Worm (Caenorhabditis elegans) whole organism, late embryonic: Measurements from ENCODE around the gene gmn-1.
"Not testable (repeated sequence)": the region's sequence is repeated elsewhere in the genome, so short reads cannot be mapped to it uniquely, and the experiment has no call there.

Experiments used
- ceh-2 ChIP-seq: sonication (generic microtip); optimal IDR thresholded peaks from 2 replicates; lab custom pipeline; 2016; ENCODE audit warnings: missing genotype, missing genetic modification characterization, missing compliant biosample characterization
- eyg-1 ChIP-seq: sonication (generic microtip); optimal IDR thresholded peaks from 2 replicates; lab custom pipeline; 2016; ENCODE audit warnings: missing genotype, missing genetic modification characterization, missing compliant biosample characterization
- pag-3 ChIP-seq: sonication (generic microtip); optimal IDR thresholded peaks from 2 replicates; lab custom pipeline; 2016; ENCODE audit warnings: missing compliant biosample characterization, missing genetic modification characterization, borderline replicate concordance
- pax-1 ChIP-seq: fragments of 150-350 bp; optimal IDR thresholded peaks from 2 replicates; lab custom pipeline; 2014; ENCODE audit warnings: missing biosample characterization, missing genetic modification characterization
- ref-2 ChIP-seq: sonication (generic microtip); optimal IDR thresholded peaks from 2 replicates; lab custom pipeline; 2016; ENCODE audit warnings: missing genetic modification characterization, missing compliant biosample characterization
- rnt-1 ChIP-seq: sonication (generic microtip); optimal IDR thresholded peaks from 2 replicates; lab custom pipeline; 2016; ENCODE audit warnings: missing genetic modification characterization, missing compliant biosample characterization

ce11 chrIII:12177145-12177544 lies 48.0 kb downstream of the gmn-1 start, which contains the start of gene gly-11:
- TF ChIP-seq pag-3; pax-1; eyg-1 (tag; lab: Kevin White, UChicago); ref-2 (tag; lab: Kevin White, UChicago); rnt-1 (tag; lab: Kevin White, UChicago); ceh-2 (tag; lab: Kevin White, UChicago): not testable (repeated sequence)
